Worm (Caenorhabditis elegans) whole organism, early embryonic: ENCODE results near the gene pak-1.

Experiments used
- B0310.2 ChIP-seq: sonication (generic microtip); optimal IDR thresholded peaks from 2 replicates; lab custom pipeline; 2016; ENCODE audit warnings: mild to moderate bottlenecking, missing genetic modification characterization, missing compliant biosample characterization
- F13C5.2 ChIP-seq: sonication (generic microtip); optimal IDR thresholded peaks from 2 replicates; lab custom pipeline; 2017; ENCODE audit warnings: mild to moderate bottlenecking, missing genetic modification characterization, inconsistent platforms, missing compliant biosample characterization
- aly-1 ChIP-seq: sonication (generic microtip); optimal IDR thresholded peaks from 2 replicates; lab custom pipeline; 2016; ENCODE audit warnings: missing genetic modification characterization, missing compliant biosample characterization
- ama-1 ChIP-seq: fragments of 150-350 bp; optimal IDR thresholded peaks from 2 replicates; lab custom pipeline; 2014
- ceh-13 ChIP-seq: fragments of 200-800 bp; sonication (Bioruptor generic); optimal IDR thresholded peaks from 2 replicates; lab custom pipeline; 2018; ENCODE audit warnings: mild to moderate bottlenecking, missing genetic modification characterization, missing compliant biosample characterization
- ceh-36 ChIP-seq: sonication (generic microtip); optimal IDR thresholded peaks from 2 replicates; lab custom pipeline; 2016; ENCODE audit warnings: missing genetic modification characterization, inconsistent platforms, missing compliant biosample characterization
- ets-7 ChIP-seq: sonication (generic microtip); optimal IDR thresholded peaks from 2 replicates; lab custom pipeline; 2016; ENCODE audit warnings: missing genotype, missing genetic modification characterization, missing compliant biosample characterization
- flt-1 ChIP-seq: fragments of 200-800 bp; sonication (Bioruptor generic); IDR thresholded peaks from 2 replicates; pipeline ENCODE4 v1.3.6; 2022; ENCODE audit warnings: missing genetic modification characterization, missing compliant biosample characterization
- hmbx-1 ChIP-seq: sonication (generic microtip); optimal IDR thresholded peaks from 2 replicates; lab custom pipeline; 2016; ENCODE audit warnings: mild to moderate bottlenecking, missing genetic modification characterization, missing compliant biosample characterization
- hmg-4 ChIP-seq: fragments of 200-800 bp; sonication (Bioruptor generic); optimal IDR thresholded peaks from 2 replicates; lab custom pipeline; 2018; ENCODE audit warnings: mild to moderate bottlenecking, missing genetic modification characterization, missing compliant biosample characterization
- pes-1 ChIP-seq: fragments of 200-800 bp; sonication (Bioruptor generic); IDR thresholded peaks from 2 replicates; pipeline ENCODE4 v1.3.6; 2022; ENCODE audit warnings: missing genetic modification reagents, missing genetic modification characterization, missing compliant biosample characterization
- scrt-1 ChIP-seq: fragments of 200-800 bp; sonication (Bioruptor generic); IDR thresholded peaks from 2 replicates; pipeline ENCODE4 v1.3.6; 2022; ENCODE audit warnings: missing genetic modification characterization, missing compliant biosample characterization
- sea-1 ChIP-seq: fragments of 200-800 bp; sonication (Bioruptor generic); conservative IDR thresholded peaks from 2 replicates; pipeline ENCODE4 v1.3.6; 2022; ENCODE audit warnings: missing genetic modification characterization, missing compliant biosample characterization
- tbx-11 ChIP-seq: fragments of 200-800 bp; sonication (Bioruptor generic); IDR thresholded peaks from 2 replicates; pipeline ENCODE4 v1.3.6; 2022; ENCODE audit warnings: missing genetic modification characterization, missing compliant biosample characterization
- tbx-37 ChIP-seq: fragments of 200-800 bp; sonication (Bioruptor generic); conservative IDR thresholded peaks from 2 replicates; pipeline ENCODE4 v1.3.6; 2022; ENCODE audit warnings: missing genetic modification reagents, missing genetic modification characterization, missing compliant biosample characterization
- tra-4 ChIP-seq: sonication (generic microtip); optimal IDR thresholded peaks from 2 replicates; lab custom pipeline; 2017; ENCODE audit warnings: missing genetic modification characterization, missing compliant biosample characterization

pak-1 gene

DNA sequence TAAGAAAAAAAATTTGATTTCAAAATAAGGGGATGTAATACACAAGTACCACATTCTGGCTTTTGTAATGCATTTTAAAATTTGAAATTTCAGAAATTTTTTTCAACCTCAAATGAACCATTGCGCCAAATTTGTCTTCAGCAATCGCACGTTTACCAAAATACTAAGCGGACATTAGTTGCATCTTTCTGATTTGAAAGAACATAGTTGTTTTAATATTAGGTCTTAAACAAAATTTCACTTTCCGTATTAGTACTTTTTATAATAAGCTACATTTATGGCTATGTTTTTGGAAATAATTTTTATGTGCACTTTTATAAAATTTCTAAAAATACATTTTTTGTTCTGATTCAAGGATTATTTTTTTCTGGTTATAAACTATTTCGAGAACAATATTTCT, 44.6 kb downstream of the pak-1 start, which contains the start of gene sups-1:
TSS of gene sups-1 (plus strand) at position 301 of the 400 bp plus-strand sequence.
- TF ChIP-seq tra-4 (tag; lab: Kevin White, UChicago) (no peak), sea-1 (GFP tag; lab: Robert Waterston, UW) (no peak), hmbx-1 (no peak), tbx-11 (GFP tag; lab: Robert Waterston, UW) (no peak), ama-1 (lab: Kevin White, UChicago) (no peak), ceh-36 (tag; lab: Kevin White, UChicago) (no peak), B0310.2 (tag; lab: Kevin White, UChicago) (no peak)

ce11 chrX:6002479-6002878, 45.9 kb downstream of the pak-1 start:
- TF ChIP-seq tbx-37 (GFP tag; lab: Robert Waterston, UW) (no peak), tbx-11 (GFP tag; lab: Robert Waterston, UW) (no peak), F13C5.2 (no peak), ceh-13 (GFP tag; lab: Kevin White, UChicago) (no peak)

- TF ChIP-seq scrt-1 (no peak), tbx-37 (GFP tag; lab: Robert Waterston, UW) (no peak), ceh-13 (GFP tag; lab: Kevin White, UChicago) (no peak), F13C5.2 (no peak), hmbx-1 (no peak), ama-1 (lab: Kevin White, UChicago) (no peak)
Observed at ce11 chrX:6001432-6001831, 47.0 kb downstream of the pak-1 start, which contains the start of gene F22F4.4. Gene F22F4.4 (minus strand): TSS chrX:6001532.

ce11 chrX:5999103-5999554, 49.3 kb downstream of the pak-1 start, which contains the start of gene F22F4.9:
Gene F22F4.9 (minus strand): TSS chrX:5999504.
- no peak for TF ChIP-seq ama-1 (lab: Kevin White, UChicago)

DNA sequence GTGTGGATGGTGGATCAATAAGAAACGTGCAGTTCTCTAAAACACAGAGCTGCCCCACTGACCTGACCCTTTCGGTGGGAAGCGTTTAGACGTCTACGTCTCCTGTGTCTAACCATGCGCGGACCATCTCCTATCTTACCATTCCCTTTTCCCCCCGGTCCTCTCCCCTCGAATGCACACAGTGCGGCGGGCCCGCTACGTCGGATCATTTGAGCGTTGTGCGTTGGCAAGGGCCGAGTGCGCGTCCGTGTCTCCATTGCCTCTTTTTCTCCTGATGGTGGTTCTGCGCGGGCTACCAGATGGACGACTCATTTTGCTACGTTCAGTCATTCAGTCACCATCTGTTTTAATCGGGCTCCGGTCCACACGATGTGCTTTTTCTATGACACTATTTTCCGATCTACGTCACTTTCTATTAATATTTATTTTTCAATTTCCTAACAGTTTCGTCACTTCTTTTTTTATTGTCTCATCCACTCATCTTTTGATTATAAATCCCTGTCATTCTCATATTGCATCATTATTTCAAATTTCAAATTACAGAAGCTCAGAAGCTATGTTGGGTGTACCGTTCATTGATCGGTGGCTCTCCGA, 52.7 kb downstream of the pak-1 start, which contains the start of gene inx-3:
TSS of gene inx-3 (plus strand) at position 544 of the 594 bp plus-strand sequence.
- TF ChIP-seq sea-1 (GFP tag; lab: Robert Waterston, UW), result 0 out of 2 replicates have a peak, but pooled peaks have one; percentile 25
- peak; percentile 73 for TF ChIP-seq hmg-4 (GFP tag; lab: Kevin White, UChicago)
- TF ChIP-seq pes-1, result no peak; the same call in 1 of the 2 replicates
- 0 out of 2 replicates have a peak, but pooled peaks have one; percentile 21 for TF ChIP-seq tbx-37 (GFP tag; lab: Robert Waterston, UW)
- no peak for TF ChIP-seq tbx-11 (GFP tag; lab: Robert Waterston, UW)
- TF ChIP-seq ets-7 (tag; lab: Kevin White, UChicago), result no peak
- no peak for TF ChIP-seq ceh-36 (tag; lab: Kevin White, UChicago)
- TF ChIP-seq B0310.2 (tag; lab: Kevin White, UChicago), result no peak
- TF ChIP-seq aly-1 (tag; lab: Kevin White, UChicago), result peak; percentile 31
- peak; percentile 24; the same call in 1 of the 2 replicates for TF ChIP-seq flt-1
- no peak for TF ChIP-seq hmbx-1
